Fruit fly (Drosophila melanogaster) whole organism, embryonic: ENCODE data around the gene Dtg.

Experiments
- B-H2 ChIP-seq: fragments of 200-800 bp; sonication (Bioruptor generic); optimal IDR thresholded peaks from 2 replicates; lab custom pipeline; 2018; ENCODE audit warnings: missing biosample characterization, mild to moderate bottlenecking, missing genetic modification characterization
- Blimp-1 ChIP-seq: fragments of 200-800 bp; sonication (Bioruptor generic); optimal IDR thresholded peaks from 3 replicates; lab custom pipeline; 2018; ENCODE audit warnings: missing biosample characterization, missing genetic modification characterization, mild to moderate bottlenecking, moderate library complexity, missing genetic modification reagents
- CG10267 ChIP-seq: fragments of 200-800 bp; sonication (Bioruptor generic); optimal IDR thresholded peaks from 2 replicates; lab custom pipeline; 2018; ENCODE audit warnings: missing biosample characterization, mild to moderate bottlenecking, missing genetic modification characterization, moderate library complexity
- CG10431 ChIP-seq: fragments of 200-800 bp; sonication (Bioruptor generic); optimal IDR thresholded peaks from 3 replicates; lab custom pipeline; 2018; ENCODE audit warnings: missing biosample characterization, mild to moderate bottlenecking, missing genetic modification characterization
- CG10959 ChIP-seq: fragments of 200-800 bp; sonication (Bioruptor generic); IDR thresholded peaks from 2 replicates; pipeline ENCODE4 v1.3.6; 2022; ENCODE audit warnings: missing biosample characterization, missing genetic modification characterization
- CG11504 ChIP-seq: fragments of 200-800 bp; sonication (Bioruptor generic); optimal IDR thresholded peaks from 3 replicates; lab custom pipeline; 2019; ENCODE audit warnings: missing biosample characterization, mild to moderate bottlenecking, missing genetic modification characterization, moderate library complexity
- CG11695 ChIP-seq: fragments of 200-800 bp; sonication (Bioruptor generic); IDR thresholded peaks from 3 replicates; pipeline ENCODE4 v1.3.6; 2022; ENCODE audit warnings: missing biosample characterization, missing genetic modification characterization
- CG11723 ChIP-seq: fragments of 200-800 bp; sonication (Bioruptor generic); optimal IDR thresholded peaks from 2 replicates; lab custom pipeline; 2017; ENCODE audit warnings: missing biosample characterization, mild to moderate bottlenecking, missing genetic modification characterization
- CG13775 ChIP-seq: fragments of 200-800 bp; sonication (Bioruptor generic); optimal IDR thresholded peaks from 3 replicates; lab custom pipeline; 2017; ENCODE audit warnings: missing biosample characterization, mild to moderate bottlenecking, missing genetic modification characterization
- CG15601 ChIP-seq: fragments of 200-800 bp; sonication (Bioruptor generic); optimal IDR thresholded peaks from 3 replicates; lab custom pipeline; 2019; ENCODE audit warnings: missing biosample characterization, mild to moderate bottlenecking, missing genetic modification characterization, moderate library complexity
- CG2199 ChIP-seq: fragments of 200-800 bp; sonication (Bioruptor generic); IDR thresholded peaks from 3 replicates; pipeline ENCODE4 v1.3.6; 2022; ENCODE audit warnings: missing biosample characterization, missing genetic modification characterization
- CG2678 ChIP-seq: fragments of 200-800 bp; sonication (Bioruptor generic); optimal IDR thresholded peaks from 3 replicates; lab custom pipeline; 2019; ENCODE audit warnings: missing biosample characterization, mild to moderate bottlenecking, missing genetic modification characterization, moderate library complexity
- CG2889 ChIP-seq: fragments of 200-800 bp; sonication (Bioruptor generic); IDR thresholded peaks from 3 replicates; pipeline ENCODE4 v1.3.6; 2022; ENCODE audit warnings: missing biosample characterization, missing genetic modification characterization
- CG31224 ChIP-seq: fragments of 200-800 bp; sonication (Bioruptor generic); IDR thresholded peaks from 2 replicates; pipeline ENCODE4 v1.3.6; 2022; ENCODE audit warnings: missing biosample characterization, missing genetic modification characterization
- CG3995 ChIP-seq: fragments of 200-800 bp; sonication (Bioruptor generic); optimal IDR thresholded peaks from 3 replicates; lab custom pipeline; 2016; ENCODE audit warnings: missing biosample characterization, missing genetic modification characterization
- CG6175 ChIP-seq: fragments of 200-800 bp; sonication (Bioruptor generic); IDR thresholded peaks from 3 replicates; pipeline ENCODE4 v1.3.6; 2022; ENCODE audit warnings: missing biosample characterization, missing genetic modification characterization
- CG6272 ChIP-seq: fragments of 200-800 bp; sonication (Bioruptor generic); IDR thresholded peaks from 2 replicates; pipeline ENCODE4 v1.3.6; 2022; ENCODE audit warnings: missing biosample characterization, missing genetic modification characterization
- CG7357 ChIP-seq: fragments of 200-800 bp; sonication (Bioruptor generic); IDR thresholded peaks from 3 replicates; pipeline ENCODE4 v1.3.6; 2022; ENCODE audit warnings: missing biosample characterization, missing genetic modification characterization
- CG7745 ChIP-seq: fragments of 200-800 bp; sonication (Bioruptor generic); optimal IDR thresholded peaks from 2 replicates; lab custom pipeline; 2018; ENCODE audit warnings: missing biosample characterization, mild to moderate bottlenecking, missing genetic modification characterization, moderate library complexity
- CG8765 ChIP-seq: fragments of 200-800 bp; sonication (Bioruptor generic); IDR thresholded peaks from 2 replicates; pipeline ENCODE4 v1.3.6; 2022; ENCODE audit warnings: missing biosample characterization, missing genetic modification characterization
- D ChIP-seq, 2 experiments: fragments of 200-800 bp in 1 of 2; fragments of >200 bp in 1 of 2; sonication (Bioruptor generic) in 1 of 2; optimal IDR thresholded peaks; 2 replicates in 1 of 2; 3 replicates in 1 of 2; lab custom pipeline; 2017; ENCODE audit warnings: mild to moderate bottlenecking in 1 of 2, missing biosample characterization in 1 of 2, missing genetic modification characterization in 1 of 2, missing genetic modification reagents in 1 of 2
- D19B ChIP-seq: fragments of 200-800 bp; sonication (Bioruptor generic); optimal IDR thresholded peaks from 2 replicates; lab custom pipeline; 2017; ENCODE audit warnings: missing biosample characterization, mild to moderate bottlenecking, missing genetic modification characterization
- ERR ChIP-seq: fragments of 200-800 bp; sonication (Bioruptor generic); optimal IDR thresholded peaks from 2 replicates; lab custom pipeline; 2016; ENCODE audit warnings: missing biosample characterization, missing genetic modification characterization
- Ets65A ChIP-seq: fragments of 200-800 bp; sonication (Bioruptor generic); peaks from one replicate; lab custom pipeline; 2016; ENCODE audit warnings: missing biosample characterization, missing genetic modification characterization
- GATAe ChIP-seq: fragments of 200-800 bp; sonication (Bioruptor generic); conservative IDR thresholded peaks from 2 replicates; pipeline ENCODE4 v1.3.6; 2022; ENCODE audit warnings: missing biosample characterization, missing genetic modification characterization
- Hmx ChIP-seq: fragments of 200-800 bp; sonication (Bioruptor generic); optimal IDR thresholded peaks from 2 replicates; lab custom pipeline; 2016; ENCODE audit warnings: missing biosample characterization, missing genetic modification characterization
- Hr78 ChIP-seq, 2 experiments: fragments of 200-800 bp in 1 of 2; fragments of >200 bp in 1 of 2; sonication (Bioruptor generic) in 1 of 2; optimal IDR thresholded peaks; 2 replicates each; lab custom pipeline; 2017 to 2019; ENCODE audit warnings: missing biosample characterization in 2 of 2, missing genetic modification characterization in 2 of 2, mild to moderate bottlenecking in 1 of 2, moderate library complexity in 1 of 2
- MBD-R2 ChIP-seq: fragments of 200-800 bp; sonication (Bioruptor generic); IDR thresholded peaks from 2 replicates; pipeline ENCODE4 v1.3.6; 2022; ENCODE audit warnings: missing biosample characterization, missing genetic modification characterization
- Med ChIP-seq: fragments of 200-800 bp; sonication (Bioruptor generic); peaks from one replicate; lab custom pipeline; 2016; ENCODE audit warnings: missing biosample characterization, missing genetic modification characterization, mild to moderate bottlenecking, inconsistent platforms, moderate library complexity
- Nf-YB ChIP-seq: fragments of 200-800 bp; sonication (Bioruptor generic); optimal IDR thresholded peaks from 3 replicates; lab custom pipeline; 2019; ENCODE audit warnings: missing biosample characterization, mild to moderate bottlenecking, missing genetic modification characterization, moderate library complexity
- Ptx1 ChIP-seq: fragments of 200-800 bp; sonication (Bioruptor generic); IDR thresholded peaks from 2 replicates; pipeline ENCODE4 v1.3.6; 2022; ENCODE audit warnings: missing biosample characterization, missing genetic modification characterization
- Scr ChIP-seq: fragments of 200-800 bp; sonication (Bioruptor generic); IDR thresholded peaks from 2 replicates; pipeline ENCODE4 v1.3.6; 2022; ENCODE audit warnings: missing biosample characterization, missing genetic modification characterization; ENCODE audit not compliant: partially characterized antibody
- Six4 ChIP-seq: fragments of 200-800 bp; sonication (Bioruptor generic); optimal IDR thresholded peaks from 2 replicates; lab custom pipeline; 2016; ENCODE audit warnings: missing biosample characterization, missing genetic modification characterization
- Sox100B ChIP-seq: fragments of 200-800 bp; sonication (Bioruptor generic); optimal IDR thresholded peaks from 3 replicates; lab custom pipeline; 2018; ENCODE audit warnings: missing biosample characterization, mild to moderate bottlenecking, missing genetic modification characterization
- abd-A ChIP-seq: fragments of 200-800 bp; sonication (Bioruptor generic); optimal IDR thresholded peaks from 3 replicates; lab custom pipeline; 2019; ENCODE audit warnings: missing biosample characterization, mild to moderate bottlenecking, missing genetic modification characterization, moderate library complexity
- crol ChIP-seq: fragments of 200-800 bp; sonication (Bioruptor generic); IDR thresholded peaks from 2 replicates; pipeline ENCODE4 v1.3.6; 2022; ENCODE audit warnings: missing biosample characterization, missing genetic modification characterization
- dm ChIP-seq: fragments of 200-800 bp; sonication (Bioruptor generic); optimal IDR thresholded peaks from 3 replicates; lab custom pipeline; 2016; ENCODE audit warnings: missing biosample characterization, missing genetic modification characterization
- gcm ChIP-seq: fragments of 200-800 bp; sonication (Bioruptor generic); optimal IDR thresholded peaks from 2 replicates; lab custom pipeline; 2019; ENCODE audit warnings: missing biosample characterization, mild to moderate bottlenecking, missing genetic modification characterization, moderate library complexity
- insv ChIP-seq, 2 experiments: fragments of 200-800 bp; sonication (Bioruptor generic); optimal IDR thresholded peaks; 3 replicates each; lab custom pipeline; 2016 to 2018; ENCODE audit warnings: missing biosample characterization in 2 of 2, missing genetic modification characterization in 2 of 2
- jing ChIP-seq: fragments of 200-800 bp; sonication (Bioruptor generic); optimal IDR thresholded peaks from 2 replicates; lab custom pipeline; 2018; ENCODE audit warnings: missing biosample characterization, mild to moderate bottlenecking, missing genetic modification characterization
- kah ChIP-seq: fragments of 200-800 bp; sonication (Bioruptor generic); optimal IDR thresholded peaks from 2 replicates; lab custom pipeline; 2018; ENCODE audit warnings: missing biosample characterization, mild to moderate bottlenecking, missing genetic modification characterization
- lbe ChIP-seq: fragments of 200-800 bp; sonication (Bioruptor generic); optimal IDR thresholded peaks from 2 replicates; lab custom pipeline; 2016; ENCODE audit warnings: missing biosample characterization, mild to moderate bottlenecking, missing genetic modification characterization
- lilli ChIP-seq: fragments of 200-800 bp; sonication (Bioruptor generic); optimal IDR thresholded peaks from 3 replicates; lab custom pipeline; 2016; ENCODE audit warnings: missing biosample characterization, missing genetic modification characterization
- mld ChIP-seq: fragments of 200-800 bp; sonication (Bioruptor generic); IDR thresholded peaks from 3 replicates; pipeline ENCODE4 v1.3.6; 2022; ENCODE audit warnings: missing biosample characterization, missing genetic modification characterization; ENCODE audit not compliant: partially characterized antibody
- onecut ChIP-seq: fragments of 200-800 bp; sonication (Bioruptor generic); IDR thresholded peaks from 2 replicates; pipeline ENCODE4 v1.3.6; 2022; ENCODE audit warnings: missing biosample characterization, missing genetic modification characterization
- pnt ChIP-seq: fragments of 200-800 bp; sonication (Bioruptor generic); optimal IDR thresholded peaks from 3 replicates; lab custom pipeline; 2016; ENCODE audit warnings: missing biosample characterization, missing genetic modification characterization
- ro ChIP-seq: fragments of 200-800 bp; sonication (Bioruptor generic); IDR thresholded peaks from 2 replicates; pipeline ENCODE4 v1.3.6; 2022; ENCODE audit warnings: missing biosample characterization, missing genetic modification characterization
- sd ChIP-seq: fragments of 200-800 bp; sonication (Bioruptor generic); optimal IDR thresholded peaks from 3 replicates; lab custom pipeline; 2018; ENCODE audit warnings: missing biosample characterization, mild to moderate bottlenecking, missing genetic modification characterization, moderate library complexity
- usp ChIP-seq: fragments of >200 bp; optimal IDR thresholded peaks from 2 replicates; lab custom pipeline; 2017; ENCODE audit warnings: missing biosample characterization, missing genetic modification characterization
- wek ChIP-seq: fragments of 200-800 bp; sonication (Bioruptor generic); optimal IDR thresholded peaks from 3 replicates; lab custom pipeline; 2018; ENCODE audit warnings: missing biosample characterization, mild to moderate bottlenecking, missing genetic modification characterization, moderate library complexity
- zen2 ChIP-seq: fragments of 200-800 bp; sonication (Bioruptor generic); IDR thresholded peaks from 3 replicates; pipeline ENCODE4 v1.3.6; 2022; ENCODE audit warnings: missing biosample characterization, missing genetic modification characterization; ENCODE audit not compliant: partially characterized antibody

The Dtg gene

dm6 chr3R:12647954-12648353, at the start of gene Dtg (continued):
- TF ChIP-seq CG11695 = no peak
- TF ChIP-seq GATAe = no peak
- no peak for TF ChIP-seq crol (GFP tag; lab: Robert Waterston, UW)
- TF ChIP-seq CG10431 = no peak
- TF ChIP-seq onecut (GFP tag; lab: Robert Waterston, UW) = no peak
- TF ChIP-seq Six4 (GFP tag; lab: Kevin White, UChicago) = no peak
- no peak for TF ChIP-seq abd-A (tag; lab: Kevin White, UChicago)
- TF ChIP-seq Med (GFP tag; lab: Kevin White, UChicago) = peak; percentile 77
- no peak for TF ChIP-seq Ets65A
- TF ChIP-seq insv (GFP tag; optimal IDR thresholded peaks at IDR 0.05; lab: Kevin White, UChicago) = peak in 1 of 2 experiments; percentile 0
- peak; percentile 5 for TF ChIP-seq CG11504 (tag; lab: Kevin White, UChicago)
- no peak for TF ChIP-seq D19B (GFP tag; lab: Kevin White, UChicago)
- TF ChIP-seq Blimp-1 (GFP tag; lab: Kevin White, UChicago) = no peak
- no peak for TF ChIP-seq CG7745 (tag; lab: Kevin White, UChicago)
- no peak for TF ChIP-seq CG6175 (GFP tag; lab: Robert Waterston, UW)
- TF ChIP-seq CG3995 (GFP tag; lab: Kevin White, UChicago) = no peak
- TF ChIP-seq kah (GFP tag; lab: Kevin White, UChicago) = no peak
- no peak for TF ChIP-seq mld
- TF ChIP-seq lilli = no peak
- no peak for TF ChIP-seq CG2889 (GFP tag; lab: Robert Waterston, UW)
- no peak for TF ChIP-seq ERR
- TF ChIP-seq zen2 = no peak
- no peak for TF ChIP-seq gcm (GFP tag; lab: Kevin White, UChicago)
- no peak for TF ChIP-seq B-H2 (GFP tag; lab: Kevin White, UChicago)
- no peak for TF ChIP-seq CG10959
- TF ChIP-seq CG8765 (GFP tag; lab: Robert Waterston, UW) = no peak
- TF ChIP-seq CG2678 (tag; lab: Kevin White, UChicago) = no peak
- no peak for TF ChIP-seq Hmx (GFP tag; lab: Kevin White, UChicago)
- TF ChIP-seq CG6272 (GFP tag; lab: Robert Waterston, UW) = no peak
- no peak for TF ChIP-seq Ptx1 (GFP tag; lab: Robert Waterston, UW)
- no peak for TF ChIP-seq D (optimal IDR thresholded peaks at IDR 0.05; lab: Kevin White, UChicago)
- TF ChIP-seq D (GFP tag; optimal IDR thresholded peaks at IDR 0.05; lab: Kevin White, UChicago) = no peak
- no peak for TF ChIP-seq Scr
- no peak for TF ChIP-seq CG10267 (tag; lab: Kevin White, UChicago)
- TF ChIP-seq CG31224 (GFP tag; lab: Robert Waterston, UW) = no peak
- TF ChIP-seq CG13775 = no peak
- peak; percentile 2 for TF ChIP-seq CG15601 (tag; lab: Kevin White, UChicago)
- TF ChIP-seq usp (GFP tag; lab: Kevin White, UChicago) = no peak
- TF ChIP-seq pnt (GFP tag; lab: Kevin White, UChicago) = no peak
- TF ChIP-seq lbe (GFP tag; lab: Kevin White, UChicago) = no peak
- TF ChIP-seq Nf-YB (GFP tag; lab: Kevin White, UChicago) = no peak
- no peak for TF ChIP-seq CG7357 (GFP tag; lab: Robert Waterston, UW)
- TF ChIP-seq Hr78 (GFP tag; optimal IDR thresholded peaks at IDR 0.05; lab: Kevin White, UChicago) = no peak
- 0 out of 3 replicates have a peak, but pooled peaks have one; percentile 41 for TF ChIP-seq CG2199 (GFP tag; lab: Robert Waterston, UW)
- TF ChIP-seq sd (tag; lab: Kevin White, UChicago) = peak; percentile 52
- TF ChIP-seq wek = no peak
- no peak for TF ChIP-seq CG11723 (GFP tag; lab: Kevin White, UChicago)
- TF ChIP-seq MBD-R2 (GFP tag; lab: Robert Waterston, UW) = no peak
- TF ChIP-seq dm (GFP tag; lab: Kevin White, UChicago) = peak; percentile 6
- TF ChIP-seq jing = no peak
- TF ChIP-seq Sox100B (GFP tag; lab: Kevin White, UChicago) = no peak
- no peak for TF ChIP-seq ro (GFP tag; lab: Robert Waterston, UW)
